Worm (Caenorhabditis elegans): ENCODE data around the gene C01G6.2.

- TF ChIP-seq lim-6 (tag; optimal IDR thresholded peaks at IDR 0.05) (no peak), pha-4 (tag; optimal IDR thresholded peaks at IDR 0.05) (no peak), madf-2 (tag; optimal IDR thresholded peaks at IDR 0.05) (no peak)
These were observed 32.8 kb downstream of the C01G6.2 start for ce11 chrII:9299679-9300078.
